Worm (Caenorhabditis elegans) whole organism, young adult: Measurements from ENCODE around the gene valv-1.
A peak's percentile ranks its signal among the peaks of the same experiment; 100 is the strongest.

ENCODE experiments used
- B0019.2 ChIP-seq: fragments of 200-800 bp; sonication (Bioruptor generic); conservative IDR thresholded peaks from 2 replicates; pipeline ENCODE4 v1.3.6; 2022; ENCODE audit warnings: missing genetic modification reagents, missing genetic modification characterization, missing compliant biosample characterization
- B0035.1 ChIP-seq: sonication (generic microtip); optimal IDR thresholded peaks from 2 replicates; lab custom pipeline; 2016; ENCODE audit warnings: missing genetic modification characterization, mild to moderate bottlenecking, missing compliant biosample characterization, missing genotype, missing genetic modification reagents
- B0336.3 ChIP-seq: fragments of 200-800 bp; sonication (Bioruptor generic); IDR thresholded peaks from 2 replicates; pipeline ENCODE4 v1.3.6; 2022; ENCODE audit warnings: missing genetic modification characterization, missing compliant biosample characterization
- F10E7.11 ChIP-seq: sonication (generic microtip); optimal IDR thresholded peaks from 2 replicates; lab custom pipeline; 2017; ENCODE audit warnings: mild to moderate bottlenecking, missing genetic modification characterization, moderate library complexity, missing compliant biosample characterization
- F23B12.7 ChIP-seq: sonication (generic microtip); optimal IDR thresholded peaks from 2 replicates; lab custom pipeline; 2017; ENCODE audit warnings: missing genetic modification characterization, mild to moderate bottlenecking, missing compliant biosample characterization, antibody characterized with exemption, moderate library complexity; ENCODE audit not compliant: insufficient read depth
- F49E8.2 ChIP-seq: sonication (generic microtip); optimal IDR thresholded peaks from 3 replicates; lab custom pipeline; 2017; ENCODE audit warnings: missing genetic modification characterization, mild to moderate bottlenecking, missing compliant biosample characterization, antibody characterized with exemption, moderate library complexity; ENCODE audit not compliant: insufficient read depth
- Y79H2A.3 ChIP-seq: fragments of 200-800 bp; sonication (Bioruptor generic); conservative IDR thresholded peaks from 2 replicates; pipeline ENCODE4 v1.3.6; 2022; ENCODE audit warnings: missing genetic modification reagents, missing genetic modification characterization, missing compliant biosample characterization
- Y95B8A.8 ChIP-seq: fragments of 200-800 bp; sonication (Bioruptor generic); IDR thresholded peaks from 2 replicates; pipeline ENCODE4 v1.3.6; 2022; ENCODE audit warnings: missing genetic modification reagents, missing genetic modification characterization, missing compliant biosample characterization
- aptf-2 ChIP-seq: fragments of 200-800 bp; sonication (Bioruptor generic); conservative IDR thresholded peaks from 2 replicates; pipeline ENCODE4 v1.3.6; 2022; ENCODE audit warnings: missing genetic modification reagents, missing genetic modification characterization, missing compliant biosample characterization
- atf-7 ChIP-seq: sonication (generic microtip); optimal IDR thresholded peaks from 2 replicates; lab custom pipeline; 2017; ENCODE audit warnings: mild to moderate bottlenecking, missing genetic modification characterization, missing compliant biosample characterization
- cebp-1 ChIP-seq, 2 experiments: fragments of 200-800 bp in 1 of 2; sonication (Bioruptor generic) in 1 of 2; sonication (generic microtip) in 1 of 2; IDR thresholded peaks in 1 of 2; optimal IDR thresholded peaks in 1 of 2; 2 replicates each; pipeline versions ENCODE4 v1.3.6 to Lab custom; 2017 to 2022; ENCODE audit warnings: missing compliant biosample characterization in 2 of 2, missing genetic modification characterization in 2 of 2, mild to moderate bottlenecking in 1 of 2, missing genetic modification reagents in 1 of 2, moderate library complexity in 1 of 2
- ceh-27 ChIP-seq: fragments of 200-800 bp; sonication (Bioruptor generic); optimal IDR thresholded peaks from 2 replicates; lab custom pipeline; 2018; ENCODE audit warnings: mild to moderate bottlenecking, missing genetic modification characterization, moderate library complexity, missing compliant biosample characterization
- ceh-40 ChIP-seq: fragments of 200-800 bp; sonication (Bioruptor generic); IDR thresholded peaks from 2 replicates; pipeline ENCODE4 v1.3.6; 2022; ENCODE audit warnings: missing genetic modification characterization, missing compliant biosample characterization
- ceh-91 ChIP-seq: fragments of 200-800 bp; sonication (Bioruptor generic); IDR thresholded peaks from 2 replicates; pipeline ENCODE4 v1.3.6; 2022; ENCODE audit warnings: missing genetic modification reagents, missing genetic modification characterization, missing compliant biosample characterization
- die-1 ChIP-seq: sonication (generic microtip); optimal IDR thresholded peaks from 2 replicates; lab custom pipeline; 2016; ENCODE audit warnings: missing genotype, mild to moderate bottlenecking, missing genetic modification characterization, missing compliant biosample characterization
- dpff-1 ChIP-seq: sonication (generic microtip); optimal IDR thresholded peaks from 2 replicates; lab custom pipeline; 2017; ENCODE audit warnings: mild to moderate bottlenecking, missing genetic modification characterization, missing compliant biosample characterization
- ekl-4 ChIP-seq: fragments of 200-800 bp; sonication (Bioruptor generic); IDR thresholded peaks from 2 replicates; pipeline ENCODE4 v1.3.6; 2022; ENCODE audit warnings: missing genetic modification reagents, missing genetic modification characterization, missing compliant biosample characterization
- ets-4 ChIP-seq: fragments of 200-800 bp; sonication (Bioruptor generic); optimal IDR thresholded peaks from 2 replicates; lab custom pipeline; 2018; ENCODE audit warnings: mild to moderate bottlenecking, missing genetic modification characterization, missing compliant biosample characterization
- gei-17 ChIP-seq: fragments of 200-800 bp; sonication (Bioruptor generic); optimal IDR thresholded peaks from 2 replicates; lab custom pipeline; 2018; ENCODE audit warnings: mild to moderate bottlenecking, missing genetic modification characterization, missing compliant biosample characterization
- him-1 ChIP-seq: sonication (generic microtip); optimal IDR thresholded peaks from 2 replicates; lab custom pipeline; 2016; ENCODE audit warnings: missing genotype, missing genetic modification reagents, missing genetic modification characterization, missing compliant biosample characterization
- hrde-1 ChIP-seq: sonication (generic microtip); optimal IDR thresholded peaks from 2 replicates; lab custom pipeline; 2016; ENCODE audit warnings: missing genetic modification characterization, mild to moderate bottlenecking, missing compliant biosample characterization, moderate library complexity, missing genotype, missing genetic modification reagents, borderline replicate concordance
- let-607 ChIP-seq, 2 experiments: fragments of 200-800 bp in 1 of 2; sonication (Bioruptor generic) in 1 of 2; sonication (generic microtip) in 1 of 2; optimal IDR thresholded peaks; 2 replicates each; lab custom pipeline; 2016 to 2018; ENCODE audit warnings: mild to moderate bottlenecking in 2 of 2, missing compliant biosample characterization in 2 of 2, missing genetic modification characterization in 2 of 2, moderate library complexity in 2 of 2, missing genotype in 1 of 2
- lin-26 ChIP-seq: fragments of 200-800 bp; sonication (Bioruptor generic); IDR thresholded peaks from 2 replicates; pipeline ENCODE4 v1.3.6; 2022; ENCODE audit warnings: missing genetic modification reagents, missing genetic modification characterization, missing compliant biosample characterization
- lin-35 ChIP-seq, 3 experiments: fragments of 150-350 bp in 2 of 3; sonication (generic microtip) in 1 of 3; optimal IDR thresholded peaks; 2 replicates each; lab custom pipeline; 2014 to 2018; ENCODE audit warnings: missing biosample characterization in 3 of 3, missing genetic modification characterization in 3 of 3, missing genetic modification reagents in 3 of 3
- lin-40 ChIP-seq: sonication (generic microtip); optimal IDR thresholded peaks from 2 replicates; lab custom pipeline; 2016; ENCODE audit warnings: missing genetic modification characterization, mild to moderate bottlenecking, missing compliant biosample characterization, missing genotype, missing genetic modification reagents
- lsl-1 ChIP-seq: fragments of 200-800 bp; sonication (Bioruptor generic); optimal IDR thresholded peaks from 2 replicates; lab custom pipeline; 2018; ENCODE audit warnings: mild to moderate bottlenecking, missing genetic modification characterization, moderate library complexity, missing compliant biosample characterization
- lsy-27 ChIP-seq: sonication (generic microtip); optimal IDR thresholded peaks from 2 replicates; lab custom pipeline; 2017; ENCODE audit warnings: missing genetic modification characterization, mild to moderate bottlenecking, missing compliant biosample characterization, antibody characterized with exemption, missing genotype, borderline replicate concordance; ENCODE audit not compliant: insufficient read depth
- mcd-1 ChIP-seq: fragments of 200-800 bp; sonication (Bioruptor generic); IDR thresholded peaks from 2 replicates; pipeline ENCODE4 v1.3.6; 2022; ENCODE audit warnings: missing genetic modification reagents, missing genetic modification characterization, missing compliant biosample characterization
- mxl-1 ChIP-seq: sonication (generic microtip); optimal IDR thresholded peaks from 2 replicates; lab custom pipeline; 2016; ENCODE audit warnings: missing genetic modification characterization, missing compliant biosample characterization
- nfya-2 ChIP-seq: fragments of 200-800 bp; sonication (Bioruptor generic); IDR thresholded peaks from 2 replicates; pipeline ENCODE4 v1.3.6; 2022; ENCODE audit warnings: missing genetic modification reagents, missing genetic modification characterization, missing compliant biosample characterization
- nhr-27 ChIP-seq: fragments of 200-800 bp; sonication (Bioruptor generic); optimal IDR thresholded peaks from 2 replicates; lab custom pipeline; 2018; ENCODE audit warnings: mild to moderate bottlenecking, missing genetic modification characterization, moderate library complexity, missing compliant biosample characterization
- pbrm-1 ChIP-seq: fragments of 200-800 bp; sonication (Bioruptor generic); IDR thresholded peaks from 2 replicates; pipeline ENCODE4 v1.3.6; 2022; ENCODE audit warnings: missing genetic modification reagents, missing genetic modification characterization, missing compliant biosample characterization
- repo-1 ChIP-seq: sonication (generic microtip); optimal IDR thresholded peaks from 2 replicates; lab custom pipeline; 2017; ENCODE audit warnings: mild to moderate bottlenecking, missing genetic modification characterization, missing compliant biosample characterization
- rpc-1 ChIP-seq, 2 experiments: fragments of 150-350 bp in 1 of 2; sonication (generic microtip) in 1 of 2; optimal IDR thresholded peaks; 2 replicates each; lab custom pipeline; 2014 to 2018; ENCODE audit warnings: missing biosample characterization in 1 of 2, missing genetic modification characterization in 1 of 2, missing genetic modification reagents in 1 of 2, missing genotype in 1 of 2
- sea-2 ChIP-seq: fragments of 200-800 bp; sonication (Bioruptor generic); IDR thresholded peaks from 2 replicates; pipeline ENCODE4 v1.3.6; 2022; ENCODE audit warnings: missing genetic modification characterization, missing compliant biosample characterization
- tbp1 ChIP-seq: fragments of 200-800 bp; sonication (Bioruptor generic); optimal IDR thresholded peaks from 2 replicates; lab custom pipeline; 2018; ENCODE audit warnings: mild to moderate bottlenecking, missing genetic modification characterization, missing compliant biosample characterization
- tbx-9 ChIP-seq: sonication (generic microtip); optimal IDR thresholded peaks from 2 replicates; lab custom pipeline; 2016; ENCODE audit warnings: borderline replicate concordance, missing genetic modification characterization, inconsistent platforms, missing compliant biosample characterization
- unc-130 ChIP-seq: sonication (generic microtip); optimal IDR thresholded peaks from 2 replicates; lab custom pipeline; 2016; ENCODE audit warnings: missing genetic modification reagents, missing genetic modification characterization, missing compliant biosample characterization
- ztf-22 ChIP-seq: fragments of 200-800 bp; sonication (Bioruptor generic); optimal IDR thresholded peaks from 2 replicates; lab custom pipeline; 2018; ENCODE audit warnings: mild to moderate bottlenecking, missing genetic modification characterization, moderate library complexity, missing compliant biosample characterization
- ztf-3 ChIP-seq: fragments of 200-800 bp; sonication (Bioruptor generic); optimal IDR thresholded peaks from 2 replicates; lab custom pipeline; 2018; ENCODE audit warnings: mild to moderate bottlenecking, missing genetic modification characterization, missing compliant biosample characterization

valv-1 gene

ce11 chrIV:7402077-7402476 is 43.1 kb downstream of the valv-1 start (continued):
- TF ChIP-seq ceh-27: peak; percentile 58
- TF ChIP-seq rpc-1 (optimal IDR thresholded peaks at IDR 0.05; lab: Kevin White, UChicago): no peak
- no peak for TF ChIP-seq rpc-1 (tag; optimal IDR thresholded peaks at IDR 0.05; lab: Kevin White, UChicago)
- peak in 1 of 3 experiments; percentile 45 for TF ChIP-seq lin-35 (GFP tag; optimal IDR thresholded peaks at IDR 0.05; lab: Kevin White, UChicago)
- no peak for TF ChIP-seq dpff-1 (tag; lab: Kevin White, UChicago)
- no peak for TF ChIP-seq nhr-27 (tag; lab: Kevin White, UChicago)
- TF ChIP-seq tbx-9: no peak
- no peak for TF ChIP-seq ekl-4 (GFP tag; lab: Robert Waterston, UW)
- no peak for TF ChIP-seq gei-17
- no peak for TF ChIP-seq B0019.2 (GFP tag; lab: Robert Waterston, UW)
- TF ChIP-seq ztf-22: no peak
- no peak for TF ChIP-seq ceh-91 (GFP tag; lab: Robert Waterston, UW)
- TF ChIP-seq nfya-2 (GFP tag; lab: Robert Waterston, UW): no peak
- no peak for TF ChIP-seq F49E8.2 (tag; lab: Kevin White, UChicago)
- TF ChIP-seq let-607 (tag; optimal IDR thresholded peaks at IDR 0.05; lab: Kevin White, UChicago): no peak
- no peak for TF ChIP-seq Y79H2A.3 (GFP tag; lab: Robert Waterston, UW)
- TF ChIP-seq tbp1: no peak
- no peak for TF ChIP-seq lsl-1 (GFP tag; lab: Kevin White, UChicago)
- TF ChIP-seq lsy-27: no peak
- no peak for TF ChIP-seq Y95B8A.8 (GFP tag; lab: Robert Waterston, UW)
- TF ChIP-seq repo-1 (tag; lab: Kevin White, UChicago): no peak
- no peak for TF ChIP-seq B0035.1 (tag; lab: Kevin White, UChicago)
- TF ChIP-seq unc-130: no peak
- no peak for TF ChIP-seq F10E7.11 (tag; lab: Kevin White, UChicago)
- TF ChIP-seq aptf-2 (GFP tag; lab: Robert Waterston, UW): no peak
- TF ChIP-seq mcd-1: peak; percentile 56; the same call in 1 of the 2 replicates
- TF ChIP-seq hrde-1: no peak
- no peak for TF ChIP-seq mxl-1 (tag; lab: Kevin White, UChicago)
- TF ChIP-seq B0336.3 (GFP tag; lab: Robert Waterston, UW): no peak
- TF ChIP-seq lin-40 (tag; lab: Kevin White, UChicago): peak; percentile 75
- TF ChIP-seq atf-7: peak; percentile 16
- no peak for TF ChIP-seq ets-4 (GFP tag; lab: Kevin White, UChicago)
- TF ChIP-seq F23B12.7: no peak
- no peak for TF ChIP-seq ztf-3
- TF ChIP-seq sea-2: no peak
- TF ChIP-seq cebp-1 (GFP tag; IDR thresholded peaks at IDR 0.05; lab: Robert Waterston, UW): no peak
- TF ChIP-seq cebp-1 (tag; optimal IDR thresholded peaks at IDR 0.05; lab: Kevin White, UChicago): no peak
- no peak for TF ChIP-seq lin-26 (GFP tag; lab: Robert Waterston, UW)
- TF ChIP-seq die-1 (tag; lab: Kevin White, UChicago): no peak
- no peak for TF ChIP-seq him-1 (tag; lab: Kevin White, UChicago)
- no peak for TF ChIP-seq ceh-40 (GFP tag; lab: Robert Waterston, UW)
- 0 out of 2 replicates have a peak, but pooled peaks have one; percentile 24 for TF ChIP-seq pbrm-1 (GFP tag; lab: Robert Waterston, UW)
